Fruit fly (Drosophila melanogaster): Measurements from ENCODE around the gene CG6154.

CG6154 gene

DNA sequence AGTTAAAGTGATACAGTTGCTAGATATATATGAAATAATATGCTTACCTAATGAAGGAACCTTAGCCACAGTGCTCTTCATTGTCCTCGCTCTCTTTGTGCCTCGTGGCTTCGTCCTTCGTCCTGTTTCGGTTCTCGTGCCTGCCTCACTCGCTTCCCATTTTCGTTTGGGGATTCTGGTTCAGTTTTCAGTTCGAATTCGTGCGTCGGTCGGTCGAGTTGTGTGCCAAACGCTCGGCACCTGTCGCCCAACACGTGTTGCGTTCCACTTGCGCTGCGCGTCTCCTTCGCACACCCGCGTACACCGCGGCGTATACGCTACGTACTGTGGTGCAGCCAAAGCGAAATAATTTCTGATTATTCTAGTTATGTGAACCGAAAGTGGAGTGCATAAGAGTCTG, at the start of gene CG6154:
CG6154 (plus strand) TSS at position 185 of the 400 bp plus-strand sequence.
- no peak for TF ChIP-seq CG8478 (optimal IDR thresholded peaks at IDR 0.05)
- no peak for TF ChIP-seq CTCF (optimal IDR thresholded peaks at IDR 0.05)

DNA sequence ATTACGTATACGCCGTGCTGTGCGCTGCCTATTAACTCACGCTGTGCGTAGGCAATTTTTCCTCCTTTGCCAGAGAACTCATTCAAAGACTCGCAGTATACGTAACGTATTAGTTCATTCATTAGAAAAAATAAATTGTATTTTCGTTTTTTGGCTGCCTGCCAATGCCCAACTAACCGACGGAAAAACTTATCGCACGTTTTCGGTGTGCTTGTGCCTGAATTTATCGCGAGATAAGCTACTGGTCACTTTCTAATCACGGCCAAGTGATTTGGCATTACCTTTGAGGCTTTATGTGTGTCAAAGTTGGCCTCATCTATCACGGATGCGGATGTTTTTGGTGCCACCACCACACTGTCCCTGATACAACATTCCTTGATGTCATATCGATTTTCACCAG, 49.5 kb upstream of the CG6154 start:
- TF ChIP-seq CTCF (optimal IDR thresholded peaks at IDR 0.05) (no peak), CG8478 (optimal IDR thresholded peaks at IDR 0.05) (no peak)

DNA sequence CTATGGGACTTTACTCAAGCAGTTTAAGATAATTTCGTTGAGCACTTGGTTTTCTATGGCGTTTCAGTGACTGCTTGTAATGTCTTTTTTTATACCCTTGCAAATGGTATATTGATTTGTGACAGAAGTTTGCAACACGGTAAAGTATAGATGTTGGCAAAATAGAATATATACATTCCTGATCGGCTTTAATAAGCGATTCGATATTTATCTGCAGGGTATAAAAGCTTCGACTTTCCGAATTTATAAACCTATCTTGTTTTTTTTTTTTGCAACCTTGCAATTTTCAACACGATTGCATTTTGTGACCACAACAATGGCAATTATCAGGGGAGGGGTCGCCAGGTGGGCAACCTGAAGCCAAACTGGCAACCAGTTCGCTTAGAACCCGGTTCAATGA, 48.2 kb upstream of the CG6154 start:
- TF ChIP-seq CTCF (optimal IDR thresholded peaks at IDR 0.05) (no peak), CG8478 (optimal IDR thresholded peaks at IDR 0.05) (no peak)

DNA sequence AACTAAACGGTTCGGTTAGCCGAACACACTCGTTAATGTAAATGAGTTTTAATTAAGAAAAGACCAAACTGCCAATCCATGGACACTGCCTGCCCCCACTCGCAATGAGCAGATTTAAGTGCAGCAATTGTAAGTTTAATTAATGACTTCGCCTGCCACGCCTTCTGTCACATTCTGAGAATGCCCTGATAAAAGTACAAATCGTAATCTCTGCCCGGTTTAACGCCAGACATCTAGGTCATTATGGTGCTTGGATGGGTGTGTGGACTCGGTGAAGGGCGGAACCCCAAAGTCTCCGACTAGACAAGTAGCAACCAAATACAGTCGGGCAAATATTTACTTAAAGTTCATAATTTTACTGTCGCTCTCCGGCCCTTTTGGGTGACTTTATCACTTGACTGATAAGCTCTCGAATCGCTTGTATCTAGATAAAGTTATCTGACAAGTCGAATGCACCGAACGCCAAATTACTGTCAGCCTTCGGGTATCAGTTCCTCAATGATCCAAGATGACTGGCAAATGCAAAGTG, 40.3 kb upstream of the CG6154 start:
- no peak for TF ChIP-seq CG8478 (optimal IDR thresholded peaks at IDR 0.05)
- TF ChIP-seq CTCF (optimal IDR thresholded peaks at IDR 0.05): no peak

DNA sequence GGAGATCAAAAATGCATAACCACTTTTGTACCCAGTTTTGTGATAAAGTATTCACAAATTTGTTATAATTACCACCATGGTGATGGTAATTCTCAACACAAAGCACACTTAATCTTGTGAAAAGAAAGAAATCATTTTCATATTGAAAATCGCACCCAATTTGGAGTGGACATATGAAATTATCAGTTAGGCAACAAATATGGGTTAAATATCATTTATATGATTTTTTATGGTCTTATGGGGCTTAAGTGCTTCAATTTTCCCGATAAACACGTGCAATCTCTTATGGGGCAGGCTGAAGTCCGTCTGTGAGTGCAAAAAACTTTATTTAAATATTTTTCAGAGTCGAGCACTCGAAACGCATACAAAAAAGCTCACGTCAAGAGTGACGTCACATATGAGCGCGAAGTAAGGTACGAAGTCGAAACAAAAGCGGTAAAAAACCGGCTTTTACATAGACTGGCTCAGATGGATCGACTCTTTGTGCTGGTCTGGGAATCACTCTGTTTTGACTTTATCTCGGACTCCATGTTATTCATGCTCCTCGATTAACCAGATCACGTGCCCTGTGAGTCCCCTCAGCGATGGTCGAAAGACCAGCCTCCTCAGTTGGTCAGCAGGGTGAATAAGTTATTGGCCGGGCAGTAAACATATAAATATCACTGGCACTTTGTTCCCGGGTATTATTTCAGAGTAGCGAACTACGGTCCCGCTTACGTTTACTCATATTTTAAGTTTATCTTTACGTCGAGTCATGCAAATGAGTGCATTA, 35.8 kb upstream of the CG6154 start:
- TF ChIP-seq CTCF (optimal IDR thresholded peaks at IDR 0.05) (no peak), CG8478 (optimal IDR thresholded peaks at IDR 0.05) (no peak)

DNA sequence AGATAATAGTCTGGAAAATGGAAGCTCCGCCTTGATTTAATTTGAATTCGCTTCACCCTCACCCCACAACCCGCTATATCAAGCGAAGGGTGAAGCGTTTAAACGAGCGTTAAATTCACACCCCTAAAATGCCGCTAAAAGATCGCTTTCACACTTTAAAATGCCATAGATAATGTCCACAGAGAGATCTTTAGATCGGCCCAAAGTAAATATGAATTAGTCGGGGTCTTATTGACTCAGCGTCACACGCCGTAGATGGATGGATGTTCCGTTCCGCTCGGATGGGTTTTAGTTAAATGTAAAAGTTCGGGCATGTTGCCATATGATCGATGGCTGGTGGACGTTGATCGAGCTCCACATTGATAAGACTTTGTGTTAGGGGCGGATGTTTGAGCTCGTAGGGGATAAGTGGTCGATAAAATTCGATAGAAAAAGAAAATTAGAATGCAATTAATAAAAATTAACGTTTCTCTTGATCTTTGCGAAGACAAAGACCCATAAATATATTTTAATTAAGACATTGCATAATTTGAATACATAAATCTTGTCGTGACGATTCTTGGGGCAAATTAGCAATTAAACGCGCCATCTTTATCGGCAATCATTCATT, 34.3 kb upstream of the CG6154 start:
- TF ChIP-seq CG8478 (optimal IDR thresholded peaks at IDR 0.05) (no peak), CTCF (optimal IDR thresholded peaks at IDR 0.05) (no peak)

DNA sequence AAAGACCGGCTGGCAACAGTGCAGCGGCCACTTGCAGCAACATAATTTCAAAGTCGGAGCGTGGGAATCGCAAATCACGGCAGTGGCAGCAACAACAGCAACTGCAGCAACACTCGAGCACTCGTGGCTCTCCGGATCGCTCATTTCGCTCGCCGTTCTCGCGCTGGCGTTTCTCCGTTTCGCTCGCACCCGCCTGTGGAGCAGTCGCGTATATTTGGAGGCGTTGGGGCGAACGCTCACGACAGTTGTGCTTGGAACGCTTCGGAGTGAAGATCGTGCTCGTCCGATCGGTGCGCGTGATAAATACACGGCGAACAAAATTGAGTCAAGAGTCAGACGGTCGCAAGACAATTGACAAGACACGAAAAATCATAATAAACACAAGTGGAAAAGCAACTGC, 32.4 kb upstream of the CG6154 start, which contains the start of gene CG12290:
CG12290 (plus strand) TSS at position 233 of the 400 bp plus-strand sequence.
- TF ChIP-seq CTCF (optimal IDR thresholded peaks at IDR 0.05) (no peak), CG8478 (optimal IDR thresholded peaks at IDR 0.05) (no peak)

DNA sequence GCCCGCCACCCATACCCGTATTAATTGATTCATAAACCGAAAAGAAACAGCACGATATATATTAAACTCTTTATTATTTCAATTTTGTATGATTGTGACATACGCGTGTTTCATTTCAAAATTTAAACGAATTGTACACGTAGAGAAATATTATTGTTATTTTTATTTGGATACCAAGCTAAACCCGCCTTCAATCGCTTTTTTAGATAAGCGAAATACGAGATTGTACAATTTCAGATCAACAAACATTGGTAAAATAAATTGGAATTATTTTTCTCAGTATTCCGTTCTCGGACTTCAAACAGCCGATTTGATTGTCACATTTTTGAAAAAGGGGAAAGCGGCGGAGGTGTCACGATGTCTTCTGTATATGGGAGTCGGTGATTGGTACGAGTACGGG, 27.4 kb upstream of the CG6154 start:
- TF ChIP-seq CTCF (optimal IDR thresholded peaks at IDR 0.05) (no peak), CG8478 (optimal IDR thresholded peaks at IDR 0.05) (no peak)

DNA sequence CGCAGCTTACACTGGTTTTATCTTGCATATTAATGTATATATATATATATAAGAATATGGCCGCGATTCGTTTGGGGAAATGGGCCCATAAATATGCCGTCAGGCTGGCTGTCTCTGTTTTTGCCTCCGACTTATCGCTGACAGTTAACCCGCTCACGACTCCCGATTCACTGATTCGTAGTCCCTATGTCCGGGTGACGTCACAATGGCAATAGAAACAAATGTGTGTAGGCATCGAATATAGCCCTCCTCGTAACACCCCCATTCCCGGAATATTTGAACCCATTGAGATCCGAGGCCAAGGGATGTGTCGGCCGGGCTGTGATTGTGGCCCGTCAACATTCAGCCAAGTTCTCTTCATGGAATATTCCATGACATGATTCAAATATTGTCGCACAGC, 25.0 kb upstream of the CG6154 start:
- TF ChIP-seq CTCF (optimal IDR thresholded peaks at IDR 0.05): no peak
- no peak for TF ChIP-seq CG8478 (optimal IDR thresholded peaks at IDR 0.05)

DNA sequence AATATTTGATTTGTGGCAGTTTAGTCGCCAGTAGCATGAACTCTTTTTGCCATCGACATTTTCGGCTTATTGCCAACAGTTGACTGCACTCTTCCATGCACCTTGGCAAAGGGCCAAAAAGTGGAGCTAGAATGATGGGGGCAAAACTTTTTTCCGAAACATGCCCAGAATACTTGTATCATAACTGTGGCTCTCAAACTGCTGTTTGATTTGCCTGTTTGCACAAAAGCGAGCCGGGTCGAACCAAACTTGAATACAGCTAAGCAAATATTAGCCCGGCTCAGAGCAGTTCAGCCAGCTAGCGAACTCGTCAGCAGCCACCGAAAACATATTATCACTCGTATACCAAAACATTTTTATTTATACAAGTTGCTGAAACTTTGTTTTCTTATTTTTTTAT, 23.5 kb upstream of the CG6154 start:
- no peak for TF ChIP-seq CTCF (optimal IDR thresholded peaks at IDR 0.05)
- no peak for TF ChIP-seq CG8478 (optimal IDR thresholded peaks at IDR 0.05)

DNA sequence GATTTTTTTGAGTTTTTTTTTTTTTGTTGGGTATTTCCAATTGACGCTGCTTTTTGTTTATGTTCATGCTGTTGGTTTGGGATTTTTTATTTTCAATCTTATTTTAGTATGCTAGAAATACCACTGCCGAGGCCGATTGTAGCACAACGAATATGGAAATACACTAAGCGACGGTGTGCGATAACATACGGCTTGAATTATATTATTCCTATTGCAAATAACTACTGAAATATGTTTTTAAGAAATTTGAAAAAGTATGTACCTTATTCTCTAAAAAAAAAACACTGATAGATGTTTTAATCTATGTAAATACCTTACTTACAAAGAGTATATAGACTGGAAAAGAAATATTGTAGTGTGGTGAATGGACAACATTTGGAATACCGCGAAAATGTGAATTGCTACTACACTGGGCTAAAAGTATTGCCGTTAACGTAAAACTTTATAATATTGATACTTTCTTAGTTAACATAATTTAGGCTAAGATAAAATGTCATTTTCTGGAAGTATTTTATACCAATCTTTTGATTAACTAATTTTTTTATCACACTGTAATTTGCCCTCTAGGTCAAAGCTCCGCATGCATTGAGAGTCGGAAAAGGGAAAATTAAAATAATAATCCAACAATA, 19.9 kb upstream of the CG6154 start:
- no peak for TF ChIP-seq CTCF (optimal IDR thresholded peaks at IDR 0.05)
- TF ChIP-seq CG8478 (optimal IDR thresholded peaks at IDR 0.05): no peak

DNA sequence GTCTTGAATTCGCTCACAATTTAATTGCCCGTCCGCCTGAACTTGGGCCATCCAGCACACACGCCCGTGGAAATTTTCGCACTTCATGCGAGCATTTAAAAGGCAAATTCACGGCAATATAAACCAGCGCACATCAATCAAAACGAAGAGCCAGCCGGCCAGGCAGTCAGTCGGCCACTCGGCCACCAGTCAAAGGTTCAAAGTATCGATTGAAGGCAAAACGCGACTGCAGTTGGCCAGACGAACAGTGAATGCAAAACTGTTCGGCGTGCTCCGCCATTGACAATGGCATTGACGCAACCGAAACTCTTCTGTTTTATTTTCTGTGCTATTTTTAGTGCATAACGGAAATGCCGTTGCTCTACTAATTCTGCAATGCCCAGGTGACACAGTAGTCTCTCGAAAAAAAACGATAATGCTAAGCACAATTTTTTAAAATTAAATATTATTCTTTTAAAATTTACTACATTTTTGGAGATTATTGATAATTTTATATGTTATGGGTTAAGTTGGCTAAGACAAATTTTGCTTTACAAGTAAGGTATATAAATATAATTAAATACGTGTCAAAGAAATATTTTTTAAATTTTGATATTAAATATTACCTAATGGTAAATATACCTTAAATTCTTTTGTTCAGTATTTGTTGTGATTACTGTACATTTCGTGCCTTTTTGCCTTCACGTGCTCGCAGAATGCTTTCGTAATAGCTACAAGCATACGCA, 14.5 kb upstream of the CG6154 start:
- TF ChIP-seq CG8478 (optimal IDR thresholded peaks at IDR 0.05): no peak
- TF ChIP-seq CTCF (optimal IDR thresholded peaks at IDR 0.05): no peak

DNA sequence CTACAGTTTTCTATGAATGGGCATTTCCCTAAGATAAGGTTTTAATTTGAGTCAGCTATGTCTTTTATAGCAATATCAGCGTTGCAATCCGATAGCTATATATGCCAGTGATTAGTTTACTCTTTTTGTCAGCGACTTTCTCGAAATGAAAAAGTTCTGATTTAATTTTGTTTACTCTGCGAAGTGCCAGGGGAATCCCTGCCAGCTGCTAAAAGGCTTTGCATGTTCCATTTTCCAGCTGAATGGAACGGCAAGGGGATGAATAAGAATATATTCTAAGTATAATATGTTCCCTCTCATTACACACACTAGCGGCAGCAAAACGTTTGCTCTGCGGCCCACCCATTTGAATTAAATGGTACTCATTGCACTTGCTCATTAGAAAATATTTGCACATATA, 12.6 kb upstream of the CG6154 start:
- TF ChIP-seq CG8478 (optimal IDR thresholded peaks at IDR 0.05) (no peak), CTCF (optimal IDR thresholded peaks at IDR 0.05) (no peak)

DNA sequence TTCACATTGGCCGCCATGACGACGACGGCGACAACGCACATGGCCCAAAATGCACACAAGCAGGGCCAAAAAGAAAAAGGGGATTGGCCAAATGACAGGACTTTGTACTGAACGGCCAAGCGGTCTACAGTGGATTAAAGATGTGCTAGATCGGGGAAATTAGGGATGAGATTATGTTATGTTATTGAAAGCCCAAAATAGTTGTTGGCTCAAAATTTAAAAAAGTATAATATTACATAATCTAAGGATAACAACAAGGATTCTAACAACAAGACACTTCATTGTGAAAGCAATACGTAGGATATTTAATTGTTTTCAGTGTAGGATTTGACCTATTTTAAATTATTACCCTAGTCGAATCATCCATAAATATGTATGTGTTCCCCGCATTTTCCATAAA, 10.7 kb upstream of the CG6154 start:
- TF ChIP-seq CTCF (optimal IDR thresholded peaks at IDR 0.05): no peak
- TF ChIP-seq CG8478 (optimal IDR thresholded peaks at IDR 0.05): no peak

DNA sequence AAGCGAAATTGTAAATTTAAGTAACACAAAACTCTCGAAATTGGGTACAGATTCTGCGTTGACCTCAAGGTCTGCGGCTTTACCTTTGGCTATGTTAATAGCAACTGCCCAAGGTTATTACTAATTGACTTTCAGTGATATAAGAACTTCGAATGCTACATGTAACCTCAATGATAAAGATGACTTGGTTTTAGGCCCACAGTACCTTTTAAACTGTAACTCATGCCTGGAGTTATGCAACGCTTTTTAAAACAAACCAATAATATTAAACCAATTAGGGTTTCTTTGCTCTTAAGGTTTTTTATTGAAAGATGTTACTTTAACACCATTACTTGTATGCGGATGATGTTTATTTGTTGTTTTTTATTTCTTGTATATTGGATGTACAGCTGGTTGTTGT, 8.7 kb upstream of the CG6154 start:
- TF ChIP-seq CTCF (optimal IDR thresholded peaks at IDR 0.05) (no peak), CG8478 (optimal IDR thresholded peaks at IDR 0.05) (no peak)

All from S2 (cell line).